Worm (Caenorhabditis elegans): ENCODE results near the gene C29E4.13.

DNA sequence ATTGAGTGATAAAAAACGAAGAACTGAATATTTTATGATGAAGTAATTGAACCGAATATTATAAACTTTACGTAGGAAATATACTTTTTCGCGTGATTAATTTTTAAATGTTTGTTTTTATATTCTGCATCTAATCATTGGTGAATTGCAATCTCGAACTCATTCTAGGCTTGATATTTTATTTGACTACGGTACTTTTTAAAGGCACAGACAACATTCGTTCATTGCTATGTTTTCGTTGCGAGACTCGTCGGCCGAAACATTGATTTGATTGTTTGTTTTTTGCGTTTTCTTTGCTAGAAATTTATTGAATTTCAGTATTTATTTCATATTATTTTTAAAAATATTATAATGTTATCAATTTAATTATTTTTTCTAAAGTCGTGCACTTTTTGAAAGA is 49.3 kb upstream of the C29E4.13 start, which contains the start of gene C06G4.4:
- no peak for TF ChIP-seq nhr-232 (tag; optimal IDR thresholded peaks at IDR 0.05)
- TF ChIP-seq unc-86 (tag; optimal IDR thresholded peaks at IDR 0.05), result no peak
- no peak for TF ChIP-seq lin-11 (tag; optimal IDR thresholded peaks at IDR 0.05)
- TF ChIP-seq fkh-10 (GFP tag; optimal IDR thresholded peaks at IDR 0.05), result no peak
- no peak for TF ChIP-seq unc-42 (tag; optimal IDR thresholded peaks at IDR 0.05)
